Worm (Caenorhabditis elegans) whole organism, late embryonic: ENCODE data around the gene srh-275.
"Not testable (repeated sequence)": the region's sequence is repeated elsewhere in the genome, so short reads cannot be mapped to it uniquely, and the experiment has no call there.

Experiments
- C08G9.2 ChIP-seq: sonication (generic microtip); optimal IDR thresholded peaks from 2 replicates; lab custom pipeline; 2016; ENCODE audit warnings: mild to moderate bottlenecking, missing genetic modification characterization, moderate library complexity, missing compliant biosample characterization
- C38D4.7 ChIP-seq: fragments of 200-800 bp; sonication (Bioruptor generic); optimal IDR thresholded peaks from 2 replicates; lab custom pipeline; 2018; ENCODE audit warnings: mild to moderate bottlenecking, missing genetic modification characterization, moderate library complexity, missing compliant biosample characterization
- F13H6.1 ChIP-seq: sonication (generic microtip); optimal IDR thresholded peaks from 2 replicates; lab custom pipeline; 2016; ENCODE audit warnings: missing genetic modification characterization, missing compliant biosample characterization
- K02D7.2 ChIP-seq: sonication (generic microtip); optimal IDR thresholded peaks from 2 replicates; lab custom pipeline; 2017; ENCODE audit warnings: mild to moderate bottlenecking, missing genetic modification characterization, missing compliant biosample characterization
- K09A11.1 ChIP-seq: sonication (generic microtip); optimal IDR thresholded peaks from 2 replicates; lab custom pipeline; 2017; ENCODE audit warnings: antibody characterized with exemption, mild to moderate bottlenecking, missing genetic modification characterization, missing compliant biosample characterization; ENCODE audit not compliant: insufficient read depth
- Y22D7AL.16 ChIP-seq: sonication (generic microtip); optimal IDR thresholded peaks from 2 replicates; lab custom pipeline; 2016; ENCODE audit warnings: missing genetic modification characterization, missing compliant biosample characterization
- ahr-1 ChIP-seq: sonication (generic microtip); optimal IDR thresholded peaks from 2 replicates; lab custom pipeline; 2016; ENCODE audit warnings: missing genetic modification characterization, missing compliant biosample characterization
- ama-1 ChIP-seq: fragments of 150-350 bp; optimal IDR thresholded peaks from 2 replicates; lab custom pipeline; 2014
- ceh-14 ChIP-seq: sonication (generic microtip); optimal IDR thresholded peaks from 2 replicates; lab custom pipeline; 2016; ENCODE audit warnings: missing genotype, missing genetic modification characterization, missing compliant biosample characterization
- ceh-31 ChIP-seq: sonication (generic microtip); optimal IDR thresholded peaks from 2 replicates; lab custom pipeline; 2016; ENCODE audit warnings: missing genetic modification characterization, missing compliant biosample characterization
- ceh-45 ChIP-seq: fragments of 200-800 bp; sonication (Bioruptor generic); IDR thresholded peaks from 2 replicates; pipeline ENCODE4 v1.3.6; 2022; ENCODE audit warnings: missing genetic modification reagents, missing genetic modification characterization, missing compliant biosample characterization
- ceh-48 ChIP-seq: sonication (generic microtip); optimal IDR thresholded peaks from 2 replicates; lab custom pipeline; 2016; ENCODE audit warnings: missing genetic modification characterization, inconsistent platforms, missing compliant biosample characterization
- ceh-6 ChIP-seq: fragments of 200-800 bp; sonication (Bioruptor generic); optimal IDR thresholded peaks from 2 replicates; lab custom pipeline; 2018; ENCODE audit warnings: mild to moderate bottlenecking, missing genetic modification characterization, missing compliant biosample characterization
- che-1 ChIP-seq: sonication (generic microtip); optimal IDR thresholded peaks from 2 replicates; lab custom pipeline; 2016; ENCODE audit warnings: mild to moderate bottlenecking, missing genetic modification characterization, missing compliant biosample characterization
- eyg-1 ChIP-seq: sonication (generic microtip); optimal IDR thresholded peaks from 2 replicates; lab custom pipeline; 2016; ENCODE audit warnings: missing genotype, missing genetic modification characterization, missing compliant biosample characterization
- fax-1 ChIP-seq: sonication (generic microtip); optimal IDR thresholded peaks from 2 replicates; lab custom pipeline; 2016; ENCODE audit warnings: missing genotype, missing genetic modification characterization, missing compliant biosample characterization
- fkh-6 ChIP-seq: sonication (generic microtip); optimal IDR thresholded peaks from 2 replicates; lab custom pipeline; 2016; ENCODE audit warnings: missing genetic modification characterization, missing compliant biosample characterization
- hlh-13 ChIP-seq: fragments of 200-800 bp; sonication (Bioruptor generic); optimal IDR thresholded peaks from 2 replicates; lab custom pipeline; 2018; ENCODE audit warnings: mild to moderate bottlenecking, missing genetic modification characterization, missing compliant biosample characterization
- hlh-30 ChIP-seq: sonication (generic microtip); optimal IDR thresholded peaks from 2 replicates; lab custom pipeline; 2017; ENCODE audit warnings: antibody characterized with exemption, missing genetic modification characterization, missing compliant biosample characterization; ENCODE audit not compliant: insufficient read depth
- lin-11 ChIP-seq: fragments of 200-800 bp; sonication (Bioruptor generic); optimal IDR thresholded peaks from 2 replicates; lab custom pipeline; 2018; ENCODE audit warnings: mild to moderate bottlenecking, missing genetic modification characterization, missing compliant biosample characterization
- madf-2 ChIP-seq: sonication (generic microtip); optimal IDR thresholded peaks from 2 replicates; lab custom pipeline; 2017; ENCODE audit warnings: missing genetic modification characterization, missing compliant biosample characterization
- mec-3 ChIP-seq: sonication (generic microtip); optimal IDR thresholded peaks from 2 replicates; lab custom pipeline; 2016; ENCODE audit warnings: borderline replicate concordance, missing genetic modification characterization, missing compliant biosample characterization
- nfya-1 ChIP-seq: sonication (generic microtip); optimal IDR thresholded peaks from 2 replicates; lab custom pipeline; 2017; ENCODE audit warnings: missing genetic modification characterization, mild to moderate bottlenecking, missing compliant biosample characterization, antibody characterized with exemption, moderate library complexity
- nhr-11 ChIP-seq: fragments of 150-350 bp; optimal IDR thresholded peaks from 2 replicates; lab custom pipeline; 2014; ENCODE audit warnings: missing biosample characterization, missing genetic modification characterization
- nhr-232 ChIP-seq: sonication (generic microtip); optimal IDR thresholded peaks from 2 replicates; lab custom pipeline; 2016; ENCODE audit warnings: missing genetic modification characterization, missing compliant biosample characterization
- npax-4 ChIP-seq: sonication (generic microtip); optimal IDR thresholded peaks from 2 replicates; lab custom pipeline; 2016; ENCODE audit warnings: missing genetic modification characterization, missing compliant biosample characterization
- pag-3 ChIP-seq: sonication (generic microtip); optimal IDR thresholded peaks from 2 replicates; lab custom pipeline; 2016; ENCODE audit warnings: missing compliant biosample characterization, missing genetic modification characterization, borderline replicate concordance
- pat-9 ChIP-seq: fragments of 200-800 bp; sonication (Bioruptor generic); optimal IDR thresholded peaks from 2 replicates; lab custom pipeline; 2018; ENCODE audit warnings: mild to moderate bottlenecking, missing genetic modification characterization, moderate library complexity, missing compliant biosample characterization
- pax-1 ChIP-seq: fragments of 150-350 bp; optimal IDR thresholded peaks from 2 replicates; lab custom pipeline; 2014; ENCODE audit warnings: missing biosample characterization, missing genetic modification characterization
- pha-2 ChIP-seq: sonication (generic microtip); optimal IDR thresholded peaks from 2 replicates; lab custom pipeline; 2017; ENCODE audit warnings: mild to moderate bottlenecking, missing genetic modification characterization, missing compliant biosample characterization
- pha-4 ChIP-seq: fragments of 150-350 bp; optimal IDR thresholded peaks from 2 replicates; lab custom pipeline; 2018; ENCODE audit warnings: missing biosample characterization, missing genetic modification reagents, missing genetic modification characterization
- rnt-1 ChIP-seq: sonication (generic microtip); optimal IDR thresholded peaks from 2 replicates; lab custom pipeline; 2016; ENCODE audit warnings: missing genetic modification characterization, missing compliant biosample characterization
- sox-2 ChIP-seq: fragments of 200-800 bp; sonication (Bioruptor generic); IDR thresholded peaks from 2 replicates; pipeline ENCODE4 v1.3.6; 2022; ENCODE audit warnings: missing genetic modification reagents, missing genetic modification characterization, missing compliant biosample characterization
- syd-9 ChIP-seq: sonication (generic microtip); optimal IDR thresholded peaks from 2 replicates; lab custom pipeline; 2016; ENCODE audit warnings: mild to moderate bottlenecking, missing genetic modification characterization, moderate library complexity, missing compliant biosample characterization
- tbx-7 ChIP-seq: sonication (generic microtip); optimal IDR thresholded peaks from 2 replicates; lab custom pipeline; 2016; ENCODE audit warnings: missing genotype, missing genetic modification characterization, missing compliant biosample characterization
- ttx-3 ChIP-seq: sonication (generic microtip); optimal IDR thresholded peaks from 2 replicates; lab custom pipeline; 2016; ENCODE audit warnings: missing genetic modification reagents, missing genetic modification characterization, missing compliant biosample characterization
- unc-42 ChIP-seq: sonication (generic microtip); optimal IDR thresholded peaks from 2 replicates; lab custom pipeline; 2016; ENCODE audit warnings: missing genotype, missing genetic modification characterization, missing compliant biosample characterization
- unc-55 ChIP-seq: sonication (generic microtip); optimal IDR thresholded peaks from 2 replicates; lab custom pipeline; 2017; ENCODE audit warnings: missing biosample characterization, missing genetic modification reagents, missing genetic modification characterization
- zip-5 ChIP-seq: sonication (generic microtip); optimal IDR thresholded peaks from 2 replicates; lab custom pipeline; 2016; ENCODE audit warnings: missing genetic modification characterization, missing compliant biosample characterization

Gene srh-275

DNA sequence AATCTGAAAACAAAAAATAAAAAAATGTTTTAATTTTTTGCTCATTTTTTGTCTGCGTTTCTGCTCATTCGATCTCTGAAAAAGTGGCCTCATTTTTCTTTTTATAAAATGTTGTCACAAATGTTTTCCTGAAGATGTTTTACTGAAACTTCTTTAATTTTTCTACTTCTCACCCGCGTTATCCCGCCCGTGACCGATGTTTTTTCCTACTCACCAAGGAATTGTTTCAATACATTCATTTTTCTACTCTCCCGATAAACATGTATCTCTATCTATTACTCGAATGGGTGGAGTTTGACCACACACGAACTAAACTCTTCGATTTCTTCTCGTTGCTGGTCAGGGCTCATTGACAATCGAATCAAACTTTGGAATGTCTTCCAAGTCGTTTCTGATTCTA lies 21.9 kb upstream of the srh-275 start, which contains the start of gene F10G2.2:
F10G2.2 (plus strand) TSS at position 301 of the 400 bp plus-strand sequence.
- TF ChIP-seq pag-3 (no peak), ama-1 (lab: Kevin White, UChicago) (no peak), ahr-1 (tag; lab: Kevin White, UChicago) (no peak), ceh-48 (no peak), mec-3 (tag; lab: Kevin White, UChicago) (no peak), hlh-13 (GFP tag; lab: Kevin White, UChicago) (no peak), zip-5 (tag; lab: Kevin White, UChicago) (no peak), tbx-7 (tag; lab: Kevin White, UChicago) (no peak), che-1 (tag; lab: Kevin White, UChicago) (no peak), pha-2 (tag; lab: Kevin White, UChicago) (no peak), madf-2 (tag; lab: Kevin White, UChicago) (no peak), ceh-31 (tag; lab: Kevin White, UChicago) (no peak), syd-9 (tag; lab: Kevin White, UChicago) (no peak), pha-4 (no peak), C08G9.2 (no peak), fkh-6 (tag; lab: Kevin White, UChicago) (no peak), C38D4.7 (no peak), pax-1 (tag; lab: Kevin White, UChicago) (no peak), nfya-1 (tag; lab: Kevin White, UChicago) (no peak)

DNA sequence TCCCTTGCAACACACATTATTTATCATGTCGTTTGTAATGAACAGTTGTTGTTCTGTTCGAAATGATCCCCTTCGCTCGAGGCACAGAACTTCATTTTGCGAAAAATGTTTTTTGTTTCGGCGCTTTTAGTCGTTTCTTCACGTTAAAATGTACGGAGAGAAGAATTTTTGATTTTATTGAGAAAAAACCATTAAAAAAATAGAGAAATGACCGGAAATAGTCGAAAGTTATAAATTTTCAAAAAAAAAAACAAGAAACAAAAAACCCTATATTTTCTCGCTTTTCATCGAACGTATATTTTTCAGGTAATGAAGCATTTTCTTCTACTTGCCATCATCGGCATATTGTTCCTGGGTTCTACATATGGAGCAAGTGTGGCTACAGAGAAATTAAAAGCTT lies 20.6 kb upstream of the srh-275 start, which contains the start of gene F10G2.1:
F10G2.1 (plus strand) TSS at position 301 of the 400 bp plus-strand sequence.
- no peak for TF ChIP-seq eyg-1 (tag; lab: Kevin White, UChicago)
- no peak for TF ChIP-seq ttx-3 (tag; lab: Kevin White, UChicago)
- no peak for TF ChIP-seq hlh-30 (tag; lab: Kevin White, UChicago)
- TF ChIP-seq nhr-11 (tag; lab: Kevin White, UChicago) = no peak
- no peak for TF ChIP-seq K02D7.2 (tag; lab: Kevin White, UChicago)
- TF ChIP-seq ceh-45 = no peak
- TF ChIP-seq lin-11 (tag; lab: Kevin White, UChicago) = no peak
- TF ChIP-seq tbx-7 (tag; lab: Kevin White, UChicago) = no peak
- TF ChIP-seq sox-2 (GFP tag; lab: Robert Waterston, UW) = no peak
- no peak for TF ChIP-seq nhr-232
- no peak for TF ChIP-seq rnt-1 (tag; lab: Kevin White, UChicago)
- TF ChIP-seq npax-4 (tag; lab: Kevin White, UChicago) = no peak
- no peak for TF ChIP-seq Y22D7AL.16 (tag; lab: Kevin White, UChicago)
- TF ChIP-seq unc-55 (GFP tag; lab: Kevin White, UChicago) = no peak
- no peak for TF ChIP-seq unc-42 (tag; lab: Kevin White, UChicago)
- no peak for TF ChIP-seq ceh-6 (GFP tag; lab: Kevin White, UChicago)
- no peak for TF ChIP-seq ama-1 (lab: Kevin White, UChicago)
- no peak for TF ChIP-seq F13H6.1 (tag; lab: Kevin White, UChicago)
- no peak for TF ChIP-seq pat-9 (tag; lab: Kevin White, UChicago)
- TF ChIP-seq K09A11.1 (tag; lab: Kevin White, UChicago) = no peak

DNA sequence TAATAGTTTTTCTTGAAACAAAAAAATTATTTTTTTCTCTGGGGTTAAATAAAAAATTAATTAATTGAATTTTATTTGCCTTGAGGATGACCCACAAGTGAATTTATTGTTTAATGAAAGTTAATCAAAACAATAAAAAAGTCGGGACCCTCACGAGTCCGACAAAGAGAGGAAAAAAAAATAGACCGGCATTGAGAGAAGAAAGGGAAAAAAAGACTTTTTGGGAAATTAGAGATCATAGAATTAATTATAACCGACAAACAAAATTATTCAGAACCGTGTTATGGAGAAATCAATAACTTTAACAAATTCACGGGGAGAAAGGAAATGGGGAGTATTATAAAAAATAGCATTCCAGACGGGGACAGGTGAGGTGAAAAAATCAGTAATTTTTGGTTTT lies 15.6 kb upstream of the srh-275 start, which contains the start of gene F10G2.7:
F10G2.7 (minus strand) TSS at position 101 of the 400 bp plus-strand sequence.
- not testable (repeated sequence) for TF ChIP-seq ceh-14, fax-1, tbx-7 (tag; lab: Kevin White, UChicago)
- TF ChIP-seq, all 69 proteins: peak for 0; not testable (repeated sequence) for 69
